Fruit fly (Drosophila melanogaster): Measurements from ENCODE around the gene colt.

Gene colt

DNA sequence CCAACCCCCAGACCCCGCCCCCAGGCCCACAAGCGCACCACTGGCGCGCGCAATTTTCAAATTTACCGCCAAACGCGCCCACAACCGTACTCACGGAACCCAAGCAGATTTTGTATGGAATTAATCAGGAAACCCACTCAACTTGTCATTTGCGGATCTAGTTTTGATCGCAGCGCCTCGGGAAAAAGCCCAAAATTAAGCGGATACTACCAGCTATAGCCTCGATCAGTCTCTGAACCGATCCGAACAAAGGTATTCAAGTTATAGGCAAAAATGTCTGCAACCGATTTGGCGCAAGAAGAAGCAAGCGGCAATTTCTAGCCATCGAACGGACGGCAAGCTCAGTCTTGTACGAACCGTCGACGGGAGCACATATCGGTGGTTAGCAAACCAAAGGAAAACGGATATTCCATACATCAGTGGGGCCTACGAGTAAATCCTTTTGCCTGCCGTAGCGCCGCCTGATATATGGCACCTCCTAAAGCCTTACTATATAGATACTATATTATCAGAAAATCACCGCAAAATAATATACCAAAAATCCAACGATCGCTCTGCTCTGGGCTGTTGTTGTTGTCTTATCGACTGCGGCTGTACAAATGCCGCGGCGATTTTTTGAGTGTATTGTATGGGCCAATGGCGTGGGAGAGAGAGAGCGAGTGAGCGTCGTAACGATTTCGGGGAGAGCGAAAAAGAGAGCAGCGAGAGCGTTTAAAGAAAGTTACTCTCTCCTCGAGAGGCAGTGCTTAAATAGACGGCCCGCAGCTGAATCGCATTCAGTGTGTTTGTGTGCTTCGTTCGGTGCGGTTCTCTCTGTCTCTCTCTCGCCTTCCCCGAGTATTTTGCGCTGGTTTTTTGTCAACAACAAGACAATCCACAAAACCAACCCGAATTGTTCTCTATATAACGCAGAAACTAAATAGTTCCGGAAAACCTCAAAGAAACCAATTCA, 17.1 kb downstream of the colt start, which contains the start of gene Pgk (continued):
- TF ChIP-seq CG13123 (GFP tag; optimal IDR thresholded peaks at IDR 0.05) (no peak), PHDP (tag; optimal IDR thresholded peaks at IDR 0.05) (peak; percentile 54), gcm2 (GFP tag; optimal IDR thresholded peaks at IDR 0.05) (peak; percentile 16), CG11560 (tag; IDR thresholded peaks at IDR 0.05) (no peak), CG34376 (GFP tag; optimal IDR thresholded peaks at IDR 0.05) (peak; percentile 94), CG17186 (GFP tag; optimal IDR thresholded peaks at IDR 0.05) (peak; percentile 93), CG6854 (GFP tag; optimal IDR thresholded peaks at IDR 0.05) (peak; percentile 80), BtbVII (GFP tag; optimal IDR thresholded peaks at IDR 0.05) (peak; percentile 82), CG9876 (GFP tag; optimal IDR thresholded peaks at IDR 0.05) (peak; percentile 31), CG2202 (tag; optimal IDR thresholded peaks at IDR 0.05) (peak; percentile 32), CG13894 (tag; optimal IDR thresholded peaks at IDR 0.05) (peak; percentile 92), CG1024 (GFP tag; IDR thresholded peaks at IDR 0.05) (no peak), GATAe (GFP tag; conservative IDR thresholded peaks at IDR 0.05) (no peak), prd (optimal IDR thresholded peaks at IDR 0.05) (no peak), prd (GFP tag; IDR thresholded peaks at IDR 0.05) (no peak), gcm (GFP tag; optimal IDR thresholded peaks at IDR 0.05) (peak; percentile 33), twi (tag; optimal IDR thresholded peaks at IDR 0.05) (no peak), Taf1 (GFP tag; IDR thresholded peaks at IDR 0.05) (no peak), CG3281 (GFP tag; optimal IDR thresholded peaks at IDR 0.05) (peak; percentile 74), lilli (GFP tag; optimal IDR thresholded peaks at IDR 0.05) (peak; percentile 73), Sry-δ (GFP tag; optimal IDR thresholded peaks at IDR 0.05) (no peak), Myb (GFP tag; optimal IDR thresholded peaks at IDR 0.05) (peak; percentile 37), Sox100B (GFP tag; optimal IDR thresholded peaks at IDR 0.05) (peak; percentile 75), CG10654 (GFP tag; optimal IDR thresholded peaks at IDR 0.05) (peak; percentile 2), hb (GFP tag; IDR thresholded peaks at IDR 0.05; ENCODE audit: partially characterized antibody) (no peak), crp (GFP tag; optimal IDR thresholded peaks at IDR 0.05) (no peak), CoRest (tag; optimal IDR thresholded peaks at IDR 0.05) (peak; percentile 31), pan (optimal IDR thresholded peaks at IDR 0.05) (no peak), pan (GFP tag; optimal IDR thresholded peaks at IDR 0.05 in 1 of 2, IDR thresholded peaks at IDR 0.05 in 1 of 2) (no peak), insv (GFP tag; optimal IDR thresholded peaks at IDR 0.05) (peak in 1 of 2 experiments; percentile 40), zfh2 (GFP tag; optimal IDR thresholded peaks at IDR 0.05) (no peak), odd (GFP tag; optimal IDR thresholded peaks at IDR 0.05) (peak; percentile 65), Hey (tag; optimal IDR thresholded peaks at IDR 0.05) (no peak), CG7928 (GFP tag; optimal IDR thresholded peaks at IDR 0.05) (peak; percentile 15), Antp (GFP tag; optimal IDR thresholded peaks at IDR 0.05) (peak; percentile 53), grau (tag; optimal IDR thresholded peaks at IDR 0.05) (peak; percentile 42), CG4328 (GFP tag; optimal IDR thresholded peaks at IDR 0.05) (peak; percentile 70), MTF-1 (GFP tag; optimal IDR thresholded peaks at IDR 0.05; ENCODE audit: borderline replicate concordance) (peak; percentile 54), vfl (GFP tag; optimal IDR thresholded peaks at IDR 0.05) (no peak), bsh (GFP tag; optimal IDR thresholded peaks at IDR 0.05) (peak; percentile 40 to 75), Lim3 (GFP tag; IDR thresholded peaks at IDR 0.05) (no peak), ATbp (GFP tag; optimal IDR thresholded peaks at IDR 0.05) (no peak), Neu2 (GFP tag; optimal IDR thresholded peaks at IDR 0.05; ENCODE audit: borderline replicate concordance) (no peak), Gug (GFP tag; IDR thresholded peaks at IDR 0.05) (peak; percentile 1; the same call in 1 of the 4 replicates), unpg (GFP tag; optimal IDR thresholded peaks at IDR 0.05) (peak; percentile 51), chn (GFP tag; optimal IDR thresholded peaks at IDR 0.05) (no peak), pzg (GFP tag; optimal IDR thresholded peaks at IDR 0.05) (peak; percentile 32), slou (GFP tag; optimal IDR thresholded peaks at IDR 0.05) (peak; percentile 10)
